Worm (Caenorhabditis elegans) whole organism, young adult: ENCODE results near the gene sec-61.G.

Experiments
- B0336.3 ChIP-seq: fragments of 200-800 bp; sonication (Bioruptor generic); IDR thresholded peaks from 2 replicates; pipeline ENCODE4 v1.3.6; 2022; ENCODE audit warnings: missing genetic modification characterization, missing compliant biosample characterization
- F23B12.7 ChIP-seq: sonication (generic microtip); optimal IDR thresholded peaks from 2 replicates; lab custom pipeline; 2017; ENCODE audit warnings: missing genetic modification characterization, mild to moderate bottlenecking, missing compliant biosample characterization, antibody characterized with exemption, moderate library complexity; ENCODE audit not compliant: insufficient read depth
- F49E8.2 ChIP-seq: sonication (generic microtip); optimal IDR thresholded peaks from 3 replicates; lab custom pipeline; 2017; ENCODE audit warnings: missing genetic modification characterization, mild to moderate bottlenecking, missing compliant biosample characterization, antibody characterized with exemption, moderate library complexity; ENCODE audit not compliant: insufficient read depth
- F55B11.4 ChIP-seq: sonication (generic microtip); optimal IDR thresholded peaks from 2 replicates; lab custom pipeline; 2016; ENCODE audit warnings: missing compliant biosample characterization, missing genetic modification characterization, borderline replicate concordance; ENCODE audit not compliant: insufficient read depth
- T26A5.8 ChIP-seq: sonication (generic microtip); optimal IDR thresholded peaks from 2 replicates; lab custom pipeline; 2016; ENCODE audit warnings: missing genetic modification characterization, missing compliant biosample characterization
- Y53G8AR.9 ChIP-seq: fragments of 200-800 bp; sonication (Bioruptor generic); conservative IDR thresholded peaks from 2 replicates; pipeline ENCODE4 v1.3.6; 2022; ENCODE audit warnings: missing genetic modification reagents, missing genetic modification characterization, missing compliant biosample characterization
- Y56A3A.18 ChIP-seq: fragments of 200-800 bp; sonication (Bioruptor generic); IDR thresholded peaks from 2 replicates; pipeline ENCODE4 v1.3.6; 2022; ENCODE audit warnings: missing genetic modification reagents, missing genetic modification characterization, missing compliant biosample characterization
- Y95B8A.8 ChIP-seq: fragments of 200-800 bp; sonication (Bioruptor generic); IDR thresholded peaks from 2 replicates; pipeline ENCODE4 v1.3.6; 2022; ENCODE audit warnings: missing genetic modification reagents, missing genetic modification characterization, missing compliant biosample characterization
- ama-1 ChIP-seq, 3 experiments: fragments of 150-350 bp in 1 of 3; sonication (generic microtip) in 2 of 3; optimal IDR thresholded peaks; 2 replicates each; lab custom pipeline; 2014 to 2018; ENCODE audit warnings: missing biosample characterization in 2 of 3, missing genetic modification characterization in 2 of 3, missing genetic modification reagents in 2 of 3
- atf-7 ChIP-seq: sonication (generic microtip); optimal IDR thresholded peaks from 2 replicates; lab custom pipeline; 2017; ENCODE audit warnings: mild to moderate bottlenecking, missing genetic modification characterization, missing compliant biosample characterization
- attf-5 ChIP-seq: fragments of 200-800 bp; sonication (Bioruptor generic); optimal IDR thresholded peaks from 2 replicates; lab custom pipeline; 2018; ENCODE audit warnings: mild to moderate bottlenecking, missing genetic modification characterization, missing compliant biosample characterization
- attf-6 ChIP-seq: fragments of 200-800 bp; sonication (Bioruptor generic); IDR thresholded peaks from 2 replicates; pipeline ENCODE4 v1.3.6; 2022; ENCODE audit warnings: missing genetic modification reagents, missing genetic modification characterization, missing compliant biosample characterization
- bed-2 ChIP-seq: fragments of 200-800 bp; sonication (Bioruptor generic); IDR thresholded peaks from 2 replicates; pipeline ENCODE4 v1.3.6; 2022; ENCODE audit warnings: missing genetic modification reagents, missing genetic modification characterization, missing compliant biosample characterization
- ccch-3 ChIP-seq: fragments of 200-800 bp; sonication (Bioruptor generic); optimal IDR thresholded peaks from 2 replicates; lab custom pipeline; 2018; ENCODE audit warnings: mild to moderate bottlenecking, missing genetic modification characterization, missing compliant biosample characterization
- cebp-1 ChIP-seq, 2 experiments: fragments of 200-800 bp in 1 of 2; sonication (Bioruptor generic) in 1 of 2; sonication (generic microtip) in 1 of 2; IDR thresholded peaks in 1 of 2; optimal IDR thresholded peaks in 1 of 2; 2 replicates each; pipeline versions ENCODE4 v1.3.6 to Lab custom; 2017 to 2022; ENCODE audit warnings: missing compliant biosample characterization in 2 of 2, missing genetic modification characterization in 2 of 2, mild to moderate bottlenecking in 1 of 2, missing genetic modification reagents in 1 of 2, moderate library complexity in 1 of 2
- ceh-40 ChIP-seq: fragments of 200-800 bp; sonication (Bioruptor generic); IDR thresholded peaks from 2 replicates; pipeline ENCODE4 v1.3.6; 2022; ENCODE audit warnings: missing genetic modification characterization, missing compliant biosample characterization
- ceh-58 ChIP-seq: fragments of 200-800 bp; sonication (Bioruptor generic); IDR thresholded peaks from 2 replicates; pipeline ENCODE4 v1.3.6; 2022; ENCODE audit warnings: missing genetic modification characterization, missing compliant biosample characterization
- chd-7 ChIP-seq: sonication (generic microtip); optimal IDR thresholded peaks from 2 replicates; lab custom pipeline; 2016; ENCODE audit warnings: mild to moderate bottlenecking, missing genetic modification characterization, moderate library complexity, missing compliant biosample characterization
- efl-1 ChIP-seq: fragments of 150-350 bp; optimal IDR thresholded peaks from 2 replicates; lab custom pipeline; 2014; ENCODE audit warnings: missing biosample characterization, missing genetic modification reagents, missing genetic modification characterization
- egl-18 ChIP-seq: fragments of 200-800 bp; sonication (Bioruptor generic); IDR thresholded peaks from 2 replicates; pipeline ENCODE4 v1.3.6; 2022; ENCODE audit warnings: missing genetic modification reagents, missing genetic modification characterization, missing compliant biosample characterization
- egl-44 ChIP-seq: fragments of 200-800 bp; sonication (Bioruptor generic); IDR thresholded peaks from 2 replicates; pipeline ENCODE4 v1.3.6; 2022; ENCODE audit warnings: missing genetic modification reagents, missing genetic modification characterization, missing compliant biosample characterization
- ekl-4 ChIP-seq: fragments of 200-800 bp; sonication (Bioruptor generic); IDR thresholded peaks from 2 replicates; pipeline ENCODE4 v1.3.6; 2022; ENCODE audit warnings: missing genetic modification reagents, missing genetic modification characterization, missing compliant biosample characterization
- hlh-12 ChIP-seq: sonication (generic microtip); optimal IDR thresholded peaks from 2 replicates; lab custom pipeline; 2016; ENCODE audit warnings: missing genetic modification characterization, missing compliant biosample characterization
- hlh-26 ChIP-seq: fragments of 200-800 bp; sonication (Bioruptor generic); conservative IDR thresholded peaks from 2 replicates; pipeline ENCODE4 v1.3.6; 2022; ENCODE audit warnings: missing genetic modification reagents, missing genetic modification characterization, missing compliant biosample characterization
- hmg-20 ChIP-seq: fragments of 200-800 bp; sonication (Bioruptor generic); IDR thresholded peaks from 2 replicates; pipeline ENCODE4 v1.3.6; 2022; ENCODE audit warnings: missing genetic modification reagents, missing genetic modification characterization, missing compliant biosample characterization
- hsf-1 ChIP-seq: fragments of 200-800 bp; sonication (Bioruptor generic); IDR thresholded peaks from 2 replicates; pipeline ENCODE4 v1.3.6; 2022; ENCODE audit warnings: missing genetic modification reagents, missing genetic modification characterization, missing compliant biosample characterization
- let-607 ChIP-seq, 2 experiments: fragments of 200-800 bp in 1 of 2; sonication (Bioruptor generic) in 1 of 2; sonication (generic microtip) in 1 of 2; optimal IDR thresholded peaks; 2 replicates each; lab custom pipeline; 2016 to 2018; ENCODE audit warnings: mild to moderate bottlenecking in 2 of 2, missing compliant biosample characterization in 2 of 2, missing genetic modification characterization in 2 of 2, moderate library complexity in 2 of 2, missing genotype in 1 of 2
- lin-26 ChIP-seq: fragments of 200-800 bp; sonication (Bioruptor generic); IDR thresholded peaks from 2 replicates; pipeline ENCODE4 v1.3.6; 2022; ENCODE audit warnings: missing genetic modification reagents, missing genetic modification characterization, missing compliant biosample characterization
- lin-35 ChIP-seq, 3 experiments: fragments of 150-350 bp in 2 of 3; sonication (generic microtip) in 1 of 3; optimal IDR thresholded peaks; 2 replicates each; lab custom pipeline; 2014 to 2018; ENCODE audit warnings: missing biosample characterization in 3 of 3, missing genetic modification characterization in 3 of 3, missing genetic modification reagents in 3 of 3
- lin-54 ChIP-seq: fragments of 200-800 bp; sonication (Bioruptor generic); optimal IDR thresholded peaks from 2 replicates; lab custom pipeline; 2018; ENCODE audit warnings: mild to moderate bottlenecking, missing genetic modification characterization, missing compliant biosample characterization
- lsy-27 ChIP-seq: sonication (generic microtip); optimal IDR thresholded peaks from 2 replicates; lab custom pipeline; 2017; ENCODE audit warnings: missing genetic modification characterization, mild to moderate bottlenecking, missing compliant biosample characterization, antibody characterized with exemption, missing genotype, borderline replicate concordance; ENCODE audit not compliant: insufficient read depth
- madf-3 ChIP-seq: fragments of 200-800 bp; sonication (Bioruptor generic); IDR thresholded peaks from 2 replicates; pipeline ENCODE4 v1.3.6; 2022; ENCODE audit warnings: missing genetic modification reagents, missing genetic modification characterization, missing compliant biosample characterization
- nhr-90 ChIP-seq: sonication (generic microtip); optimal IDR thresholded peaks from 2 replicates; lab custom pipeline; 2016; ENCODE audit warnings: missing genotype, mild to moderate bottlenecking, missing genetic modification characterization, missing compliant biosample characterization
- pha-4 ChIP-seq: fragments of 150-350 bp; sonication (generic microtip); optimal IDR thresholded peaks from 2 replicates; lab custom pipeline; 2014; ENCODE audit warnings: missing biosample characterization, missing genetic modification reagents, missing genetic modification characterization
- snpc-1.3 ChIP-seq: sonication (generic microtip); optimal IDR thresholded peaks from 2 replicates; lab custom pipeline; 2017; ENCODE audit warnings: missing genetic modification characterization, mild to moderate bottlenecking, missing compliant biosample characterization, antibody characterized with exemption, moderate library complexity, missing genotype, missing genetic modification reagents; ENCODE audit not compliant: insufficient read depth
- tlf-1 ChIP-seq: fragments of 200-800 bp; sonication (Bioruptor generic); optimal IDR thresholded peaks from 2 replicates; lab custom pipeline; 2018; ENCODE audit warnings: mild to moderate bottlenecking, missing genetic modification characterization, missing compliant biosample characterization
- zfh-2 ChIP-seq: fragments of 200-800 bp; sonication (Bioruptor generic); conservative IDR thresholded peaks from 2 replicates; pipeline ENCODE4 v1.3.6; 2022; ENCODE audit warnings: missing genetic modification reagents, missing genetic modification characterization, missing compliant biosample characterization
- ztf-18 ChIP-seq: sonication (generic microtip); optimal IDR thresholded peaks from 2 replicates; lab custom pipeline; 2016; ENCODE audit warnings: missing genotype, mild to moderate bottlenecking, missing genetic modification characterization, missing compliant biosample characterization
- ztf-3 ChIP-seq: fragments of 200-800 bp; sonication (Bioruptor generic); optimal IDR thresholded peaks from 2 replicates; lab custom pipeline; 2018; ENCODE audit warnings: mild to moderate bottlenecking, missing genetic modification characterization, missing compliant biosample characterization
- ztf-6 ChIP-seq: fragments of 200-800 bp; sonication (Bioruptor generic); IDR thresholded peaks from 2 replicates; pipeline ENCODE4 v1.3.6; 2022; ENCODE audit warnings: missing genetic modification reagents, missing genetic modification characterization, missing compliant biosample characterization

The sec-61.G gene

DNA sequence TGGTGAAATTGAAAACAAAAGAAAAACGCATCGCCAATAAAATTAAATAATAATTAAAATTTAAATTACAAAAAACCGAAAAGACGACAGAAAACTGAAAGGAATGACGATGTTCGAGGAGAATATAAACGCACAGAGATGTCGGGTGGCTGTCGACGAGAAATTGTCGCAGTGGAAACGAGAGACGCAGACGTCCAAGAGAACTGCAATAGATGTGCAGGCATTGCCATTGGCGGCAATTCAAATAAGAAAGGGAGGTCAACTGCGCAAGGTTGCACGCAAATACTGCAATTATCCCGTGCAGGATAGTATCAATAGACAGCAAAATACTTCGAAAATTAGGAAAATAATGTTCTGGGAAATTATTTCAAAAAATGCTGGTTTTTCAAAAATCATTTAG, 229 bp upstream of the sec-61.G start (continued):
- TF ChIP-seq Y53G8AR.9 (GFP tag; lab: Robert Waterston, UW) (peak; percentile 98), hlh-12 (tag; lab: Kevin White, UChicago) (no peak), ztf-3 (GFP tag; lab: Kevin White, UChicago) (peak; percentile 94), lsy-27 (tag; lab: Kevin White, UChicago) (no peak), hmg-20 (peak; percentile 94), T26A5.8 (tag; lab: Kevin White, UChicago) (peak; percentile 38), attf-5 (GFP tag; lab: Kevin White, UChicago) (peak; percentile 100), ztf-6 (GFP tag; lab: Robert Waterston, UW) (peak; percentile 91), lin-26 (GFP tag; lab: Robert Waterston, UW) (peak; percentile 84), ekl-4 (peak; percentile 97), attf-6 (GFP tag; lab: Robert Waterston, UW) (peak; percentile 89), egl-44 (GFP tag; lab: Robert Waterston, UW) (peak; percentile 70; the same call in 1 of the 2 replicates)

DNA sequence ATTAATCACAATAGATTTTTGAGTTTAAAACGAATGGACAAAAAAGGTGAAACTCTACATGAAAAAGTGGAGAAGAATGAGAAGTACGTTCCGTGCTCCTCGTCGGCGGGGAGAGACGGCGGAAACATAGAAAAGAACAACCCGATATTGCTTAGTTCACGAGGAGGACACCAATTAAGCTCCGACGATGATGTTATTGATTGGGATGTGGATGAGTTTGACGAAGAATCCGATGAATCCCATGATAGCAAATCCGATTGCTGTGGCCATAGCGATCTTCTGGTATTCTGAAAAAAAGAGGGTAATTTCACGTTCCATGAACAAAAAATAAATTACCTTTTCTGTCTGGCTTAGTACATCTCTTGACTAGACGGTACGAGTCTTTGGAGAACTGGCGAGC, 237 bp downstream of the sec-61.G start:
- TF ChIP-seq ceh-58 (GFP tag; lab: Robert Waterston, UW) = 0 out of 2 replicates have a peak, but pooled peaks have one; percentile 5
- no peak for TF ChIP-seq ceh-40
- TF ChIP-seq chd-7 = no peak
- no peak for TF ChIP-seq F55B11.4 (tag; lab: Kevin White, UChicago)
- TF ChIP-seq Y56A3A.18 (GFP tag; lab: Robert Waterston, UW) = 0 out of 2 replicates have a peak, but pooled peaks have one; percentile 10
- TF ChIP-seq lin-35 (GFP tag; optimal IDR thresholded peaks at IDR 0.05; lab: Kevin White, UChicago) = no peak
- TF ChIP-seq F49E8.2 (tag; lab: Kevin White, UChicago) = no peak
- TF ChIP-seq bed-2 (GFP tag; lab: Robert Waterston, UW) = no peak

DNA sequence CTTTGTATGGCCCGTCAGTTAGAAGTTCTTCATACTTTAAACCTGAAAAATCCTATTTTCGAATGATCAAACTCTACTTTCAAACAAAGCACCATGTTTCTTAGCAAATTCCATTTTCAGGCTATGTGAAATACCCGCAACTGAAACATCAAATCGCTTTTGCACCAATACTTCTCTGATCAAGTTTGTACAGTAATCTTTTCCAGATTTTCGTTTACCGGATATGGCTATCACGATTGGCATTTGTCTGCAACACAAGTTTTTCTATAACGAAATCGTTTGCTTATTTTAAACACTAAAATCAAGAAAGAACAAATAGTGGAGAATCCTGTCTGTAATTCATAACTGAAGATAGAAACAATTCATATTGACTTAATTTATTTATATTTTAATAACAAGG, 648 bp downstream of the sec-61.G start, which contains the start of gene F32D8.13:
TSS of gene F32D8.13 (minus strand) at position 249 of the 400 bp plus-strand sequence.
- TF ChIP-seq Y56A3A.18 (GFP tag; lab: Robert Waterston, UW) (0 out of 2 replicates have a peak, but pooled peaks have one; percentile 33), attf-6 (GFP tag; lab: Robert Waterston, UW) (0 out of 2 replicates have a peak, but pooled peaks have one; percentile 41), nhr-90 (tag; lab: Kevin White, UChicago) (no peak), ama-1 (optimal IDR thresholded peaks at IDR 0.05; lab: Kevin White, UChicago) (peak; percentile 58), ama-1 (GFP tag; optimal IDR thresholded peaks at IDR 0.05; lab: Kevin White, UChicago) (no peak), madf-3 (GFP tag; lab: Robert Waterston, UW) (0 out of 2 replicates have a peak, but pooled peaks have one; percentile 3), egl-44 (GFP tag; lab: Robert Waterston, UW) (no peak), snpc-1.3 (no peak), B0336.3 (GFP tag; lab: Robert Waterston, UW) (0 out of 2 replicates have a peak, but pooled peaks have one; percentile 26), let-607 (tag; optimal IDR thresholded peaks at IDR 0.05; lab: Kevin White, UChicago) (peak in 1 of 2 experiments; percentile 40), atf-7 (tag; lab: Kevin White, UChicago) (peak; percentile 7)

DNA sequence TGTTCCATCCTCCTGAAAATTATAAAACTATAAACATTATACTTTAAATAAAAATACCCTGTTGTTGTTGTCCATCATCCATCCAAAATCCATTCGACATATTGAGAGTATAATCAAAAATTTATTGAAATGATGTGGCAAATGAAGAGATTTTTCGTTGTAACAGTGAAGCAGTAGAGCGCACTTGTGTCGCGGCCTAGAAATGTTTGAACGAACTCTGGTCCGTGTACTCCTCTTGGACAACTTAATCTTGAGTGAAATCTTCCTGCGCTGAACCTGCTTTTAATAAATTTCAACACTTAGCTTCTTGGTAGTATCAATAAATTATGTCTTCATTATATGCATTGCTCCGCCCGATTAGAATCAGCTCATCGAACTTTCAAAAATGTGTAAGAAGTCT, 2.3 kb downstream of the sec-61.G start, which contains the start of the genes F32D8.14 and F32D8.5:
TSS of gene F32D8.14 (minus strand) at position 188 of the 400 bp plus-strand sequence.
TSS of gene F32D8.5 (plus strand) at position 200 of the 400 bp plus-strand sequence.
- no peak for TF ChIP-seq F23B12.7 (tag; lab: Kevin White, UChicago)
- no peak for TF ChIP-seq lin-26 (GFP tag; lab: Robert Waterston, UW)
- peak; percentile 69 for TF ChIP-seq lin-54 (GFP tag; lab: Kevin White, UChicago)
- TF ChIP-seq efl-1 (GFP tag; lab: Kevin White, UChicago) = peak; percentile 43
- TF ChIP-seq hlh-12 (tag; lab: Kevin White, UChicago) = no peak
- no peak for TF ChIP-seq zfh-2 (GFP tag; lab: Robert Waterston, UW)
- TF ChIP-seq ccch-3 (GFP tag; lab: Kevin White, UChicago) = peak; percentile 8
- no peak for TF ChIP-seq ceh-58 (GFP tag; lab: Robert Waterston, UW)
- TF ChIP-seq egl-18 (GFP tag; lab: Robert Waterston, UW) = no peak
- no peak for TF ChIP-seq cebp-1 (GFP tag; IDR thresholded peaks at IDR 0.05; lab: Robert Waterston, UW)
- TF ChIP-seq cebp-1 (tag; optimal IDR thresholded peaks at IDR 0.05; lab: Kevin White, UChicago) = peak; percentile 56
- no peak for TF ChIP-seq pha-4 (tag; lab: Kevin White, UChicago)
- TF ChIP-seq hlh-26 (GFP tag; lab: Robert Waterston, UW) = no peak
- TF ChIP-seq ekl-4 = no peak
- peak; percentile 51 for TF ChIP-seq ztf-18 (tag; lab: Kevin White, UChicago)
- no peak for TF ChIP-seq Y95B8A.8 (GFP tag; lab: Robert Waterston, UW)
- no peak for TF ChIP-seq hmg-20
- TF ChIP-seq tlf-1 = no peak
- no peak for TF ChIP-seq hsf-1 (GFP tag; lab: Robert Waterston, UW)
